Fruit fly (Drosophila melanogaster) whole organism, embryonic: ENCODE data around the gene cpx.
A peak's percentile ranks its signal among the peaks of the same experiment; 100 is the strongest.

ENCODE experiments used
- Adf1 ChIP-seq: fragments of 200-800 bp; sonication (Bioruptor generic); IDR thresholded peaks from 2 replicates; pipeline ENCODE4 v1.3.6; 2022; ENCODE audit warnings: missing biosample characterization, missing genetic modification characterization
- B-H2 ChIP-seq: fragments of 200-800 bp; sonication (Bioruptor generic); optimal IDR thresholded peaks from 2 replicates; lab custom pipeline; 2018; ENCODE audit warnings: missing biosample characterization, mild to moderate bottlenecking, missing genetic modification characterization
- Bteb2 ChIP-seq: fragments of 200-800 bp; sonication (Bioruptor generic); optimal IDR thresholded peaks from 2 replicates; lab custom pipeline; 2016; ENCODE audit warnings: missing biosample characterization, missing genetic modification characterization
- C15 ChIP-seq: fragments of 200-800 bp; sonication (Bioruptor generic); IDR thresholded peaks from 3 replicates; pipeline ENCODE4 v1.3.6; 2022; ENCODE audit warnings: missing biosample characterization, missing genetic modification characterization
- CG10565 ChIP-seq: fragments of 200-800 bp; sonication (Bioruptor generic); optimal IDR thresholded peaks from 3 replicates; lab custom pipeline; 2016; ENCODE audit warnings: missing biosample characterization, mild to moderate bottlenecking, missing genetic modification characterization
- CG12391 ChIP-seq: fragments of 200-800 bp; sonication (Bioruptor generic); optimal IDR thresholded peaks from 3 replicates; lab custom pipeline; 2018; ENCODE audit warnings: missing biosample characterization, mild to moderate bottlenecking, missing genetic modification characterization, moderate library complexity
- CG12744 ChIP-seq: fragments of 200-800 bp; sonication (Bioruptor generic); optimal IDR thresholded peaks from 2 replicates; lab custom pipeline; 2016; ENCODE audit warnings: missing biosample characterization, missing genetic modification characterization
- CG13287 ChIP-seq: fragments of 200-800 bp; sonication (Bioruptor generic); IDR thresholded peaks from 2 replicates; pipeline ENCODE4 v1.3.6; 2022; ENCODE audit warnings: missing biosample characterization, missing genetic modification characterization; ENCODE audit not compliant: partially characterized antibody
- CG14014 ChIP-seq: fragments of 200-800 bp; sonication (Bioruptor generic); IDR thresholded peaks from 2 replicates; pipeline ENCODE4 v1.3.6; 2022; ENCODE audit warnings: missing biosample characterization, missing genetic modification characterization
- CG14710 ChIP-seq: fragments of 200-800 bp; sonication (Bioruptor generic); optimal IDR thresholded peaks from 3 replicates; lab custom pipeline; 2019; ENCODE audit warnings: missing biosample characterization, mild to moderate bottlenecking, missing genetic modification characterization, moderate library complexity
- CG14860 ChIP-seq: fragments of 200-800 bp; sonication (Bioruptor generic); IDR thresholded peaks from 3 replicates; pipeline ENCODE4 v1.3.6; 2022; ENCODE audit warnings: missing biosample characterization, missing genetic modification characterization; ENCODE audit not compliant: partially characterized antibody
- CG2678 ChIP-seq: fragments of 200-800 bp; sonication (Bioruptor generic); optimal IDR thresholded peaks from 3 replicates; lab custom pipeline; 2019; ENCODE audit warnings: missing biosample characterization, mild to moderate bottlenecking, missing genetic modification characterization, moderate library complexity
- CG30020 ChIP-seq: fragments of 200-800 bp; optimal IDR thresholded peaks from 2 replicates; lab custom pipeline; 2019; ENCODE audit warnings: missing biosample characterization, mild to moderate bottlenecking, missing genetic modification characterization, moderate library complexity
- CG3065 ChIP-seq: fragments of 200-800 bp; sonication (Bioruptor generic); optimal IDR thresholded peaks from 2 replicates; lab custom pipeline; 2016; ENCODE audit warnings: missing biosample characterization, missing genetic modification characterization
- CG31224 ChIP-seq: fragments of 200-800 bp; sonication (Bioruptor generic); IDR thresholded peaks from 2 replicates; pipeline ENCODE4 v1.3.6; 2022; ENCODE audit warnings: missing biosample characterization, missing genetic modification characterization
- CG3163 ChIP-seq: fragments of 200-800 bp; sonication (Bioruptor generic); optimal IDR thresholded peaks from 3 replicates; lab custom pipeline; 2016; ENCODE audit warnings: missing biosample characterization, missing genetic modification characterization
- CG32772 ChIP-seq: fragments of 200-800 bp; sonication (Bioruptor generic); IDR thresholded peaks from 2 replicates; pipeline ENCODE4 v1.3.6; 2022; ENCODE audit warnings: missing biosample characterization, missing genetic modification characterization
- CG7928 ChIP-seq: fragments of 200-800 bp; sonication (Bioruptor generic); optimal IDR thresholded peaks from 2 replicates; lab custom pipeline; 2017; ENCODE audit warnings: missing biosample characterization, mild to moderate bottlenecking, missing genetic modification characterization
- CG8388 ChIP-seq: fragments of 200-800 bp; sonication (Bioruptor generic); optimal IDR thresholded peaks from 2 replicates; lab custom pipeline; 2019; ENCODE audit warnings: missing biosample characterization, mild to moderate bottlenecking, missing genetic modification characterization, moderate library complexity
- CG9932 ChIP-seq: fragments of 200-800 bp; sonication (Bioruptor generic); IDR thresholded peaks from 2 replicates; pipeline ENCODE4 v1.3.6; 2022; ENCODE audit warnings: missing biosample characterization, missing genetic modification characterization
- CHES-1-like ChIP-seq: fragments of 200-800 bp; sonication (Bioruptor generic); optimal IDR thresholded peaks from 2 replicates; lab custom pipeline; 2016; ENCODE audit warnings: missing biosample characterization, missing genetic modification characterization
- Camta ChIP-seq: fragments of 200-800 bp; sonication (Bioruptor generic); optimal IDR thresholded peaks from 2 replicates; lab custom pipeline; 2016; ENCODE audit warnings: missing biosample characterization, missing genetic modification characterization
- Chrac-16 ChIP-seq: fragments of 200-800 bp; sonication (Bioruptor generic); optimal IDR thresholded peaks from 3 replicates; lab custom pipeline; 2016; ENCODE audit warnings: missing biosample characterization, missing genetic modification characterization
- D19A ChIP-seq: fragments of 200-800 bp; optimal IDR thresholded peaks from 3 replicates; lab custom pipeline; 2019; ENCODE audit warnings: missing biosample characterization, mild to moderate bottlenecking, missing genetic modification characterization, moderate library complexity
- Deaf1 ChIP-seq: fragments of 200-800 bp; optimal IDR thresholded peaks from 3 replicates; lab custom pipeline; 2019; ENCODE audit warnings: missing biosample characterization, mild to moderate bottlenecking, missing genetic modification characterization, moderate library complexity
- Fer2 ChIP-seq: fragments of 200-800 bp; sonication (Bioruptor generic); optimal IDR thresholded peaks from 2 replicates; lab custom pipeline; 2018; ENCODE audit warnings: missing biosample characterization, mild to moderate bottlenecking, missing genetic modification characterization, moderate library complexity
- Gsc ChIP-seq: fragments of 200-800 bp; sonication (Bioruptor generic); IDR thresholded peaks from 2 replicates; pipeline ENCODE4 v1.3.6; 2022; ENCODE audit warnings: missing biosample characterization, missing genetic modification characterization
- HLH4C ChIP-seq: fragments of 200-800 bp; sonication (Bioruptor generic); IDR thresholded peaks from 3 replicates; pipeline ENCODE4 v1.3.6; 2022; ENCODE audit warnings: missing biosample characterization, missing genetic modification characterization; ENCODE audit not compliant: partially characterized antibody
- HLH54F ChIP-seq: fragments of 200-800 bp; sonication (Bioruptor generic); optimal IDR thresholded peaks from 3 replicates; lab custom pipeline; 2016; ENCODE audit warnings: missing biosample characterization, missing genetic modification characterization
- HLHmδ ChIP-seq: fragments of 200-800 bp; sonication (Bioruptor generic); optimal IDR thresholded peaks from 2 replicates; lab custom pipeline; 2018; ENCODE audit warnings: missing biosample characterization, mild to moderate bottlenecking, missing genetic modification characterization, moderate library complexity
- HmgZ ChIP-seq: fragments of 200-800 bp; sonication (Bioruptor generic); optimal IDR thresholded peaks from 2 replicates; lab custom pipeline; 2018; ENCODE audit warnings: missing biosample characterization, mild to moderate bottlenecking, missing genetic modification characterization
- Hr78 ChIP-seq, 2 experiments: fragments of 200-800 bp in 1 of 2; fragments of >200 bp in 1 of 2; sonication (Bioruptor generic) in 1 of 2; optimal IDR thresholded peaks; 2 replicates each; lab custom pipeline; 2017 to 2019; ENCODE audit warnings: missing biosample characterization in 2 of 2, missing genetic modification characterization in 2 of 2, mild to moderate bottlenecking in 1 of 2, moderate library complexity in 1 of 2
- Med ChIP-seq: fragments of 200-800 bp; sonication (Bioruptor generic); peaks from one replicate; lab custom pipeline; 2016; ENCODE audit warnings: missing biosample characterization, missing genetic modification characterization, mild to moderate bottlenecking, inconsistent platforms, moderate library complexity
- NC2α ChIP-seq: fragments of 200-800 bp; sonication (Bioruptor generic); optimal IDR thresholded peaks from 2 replicates; lab custom pipeline; 2016; ENCODE audit warnings: missing biosample characterization, missing genetic modification characterization
- Sry-δ ChIP-seq: fragments of 200-800 bp; sonication (Bioruptor generic); optimal IDR thresholded peaks from 2 replicates; lab custom pipeline; 2016; ENCODE audit warnings: missing biosample characterization, missing genetic modification characterization
- Taf1 ChIP-seq: fragments of 200-800 bp; sonication (Bioruptor generic); IDR thresholded peaks from 2 replicates; pipeline ENCODE4 v1.3.6; 2022; ENCODE audit warnings: missing biosample characterization, missing genetic modification characterization
- Trl ChIP-seq, 3 experiments: fragments of >200 bp in 2 of 3; fragments of 200-800 bp in 1 of 3; sonication (Bioruptor generic) in 1 of 3; optimal IDR thresholded peaks; 2 replicates in 1 of 3; 3 replicates in 2 of 3; lab custom pipeline; 2016 to 2017; ENCODE audit warnings: missing biosample characterization in 1 of 3, missing genetic modification characterization in 1 of 3
- ato ChIP-seq: fragments of 200-800 bp; sonication (Bioruptor generic); IDR thresholded peaks from 2 replicates; pipeline ENCODE4 v1.3.6; 2022; ENCODE audit warnings: missing biosample characterization, missing genetic modification characterization; ENCODE audit not compliant: partially characterized antibody
- bowl ChIP-seq: fragments of 200-800 bp; sonication (Bioruptor generic); IDR thresholded peaks from 2 replicates; pipeline ENCODE4 v1.3.6; 2022; ENCODE audit warnings: missing biosample characterization, missing genetic modification characterization
- ci ChIP-seq: fragments of 200-800 bp; sonication (Bioruptor generic); IDR thresholded peaks from 3 replicates; pipeline ENCODE4 v1.3.6; 2022; ENCODE audit warnings: missing biosample characterization, missing genetic modification characterization
- danr ChIP-seq: fragments of 200-800 bp; sonication (Bioruptor generic); IDR thresholded peaks from 2 replicates; pipeline ENCODE4 v1.3.6; 2022; ENCODE audit warnings: missing biosample characterization, missing genetic modification characterization
- dysf ChIP-seq: fragments of 200-800 bp; sonication (Bioruptor generic); IDR thresholded peaks from 3 replicates; pipeline ENCODE4 v1.3.6; 2022; ENCODE audit warnings: missing biosample characterization, missing genetic modification characterization
- ewg ChIP-seq: fragments of 200-800 bp; sonication (Bioruptor generic); optimal IDR thresholded peaks from 3 replicates; lab custom pipeline; 2017; ENCODE audit warnings: mild to moderate bottlenecking, missing biosample characterization, missing genetic modification reagents, missing genetic modification characterization
- fru ChIP-seq: fragments of >200 bp; optimal IDR thresholded peaks from 2 replicates; lab custom pipeline; 2017
- ftz-f1 ChIP-seq: fragments of 200-800 bp; sonication (Bioruptor generic); optimal IDR thresholded peaks from 2 replicates; lab custom pipeline; 2016; ENCODE audit warnings: missing biosample characterization, missing genetic modification characterization
- gsb ChIP-seq: fragments of 200-800 bp; sonication (Bioruptor generic); IDR thresholded peaks from 2 replicates; pipeline ENCODE4 v1.3.6; 2022; ENCODE audit warnings: missing biosample characterization, missing genetic modification characterization
- lbe ChIP-seq: fragments of 200-800 bp; sonication (Bioruptor generic); optimal IDR thresholded peaks from 2 replicates; lab custom pipeline; 2016; ENCODE audit warnings: missing biosample characterization, mild to moderate bottlenecking, missing genetic modification characterization
- nmo ChIP-seq: fragments of 200-800 bp; sonication (Bioruptor generic); optimal IDR thresholded peaks from 2 replicates; lab custom pipeline; 2018; ENCODE audit warnings: missing biosample characterization, mild to moderate bottlenecking, missing genetic modification characterization, moderate library complexity
- ro ChIP-seq: fragments of 200-800 bp; sonication (Bioruptor generic); IDR thresholded peaks from 2 replicates; pipeline ENCODE4 v1.3.6; 2022; ENCODE audit warnings: missing biosample characterization, missing genetic modification characterization
- sens ChIP-seq: fragments of 200-800 bp; sonication (Bioruptor generic); peaks from one replicate; lab custom pipeline; 2016; ENCODE audit warnings: missing biosample characterization, missing genetic modification characterization
- tin ChIP-seq: fragments of 200-800 bp; sonication (Bioruptor generic); optimal IDR thresholded peaks from 3 replicates; lab custom pipeline; 2016; ENCODE audit warnings: missing biosample characterization, missing genetic modification characterization

The cpx gene

dm6 chr3R:4236534-4236933 lies 43.5 kb upstream of the cpx start (continued):
- TF ChIP-seq CG14860 (GFP tag; lab: Robert Waterston, UW) (no peak), ato (GFP tag; lab: Robert Waterston, UW) (no peak), CG14710 (tag; lab: Kevin White, UChicago) (no peak), Taf1 (no peak), bowl (GFP tag; lab: Robert Waterston, UW) (no peak), HLHmδ (GFP tag; lab: Kevin White, UChicago) (no peak), D19A (tag; lab: Kevin White, UChicago) (no peak), lbe (peak; percentile 6), Camta (no peak), CG32772 (GFP tag; lab: Robert Waterston, UW) (no peak), HmgZ (no peak), CG3163 (GFP tag; lab: Kevin White, UChicago) (peak; percentile 76), Deaf1 (tag; lab: Kevin White, UChicago) (peak; percentile 10), Trl (optimal IDR thresholded peaks at IDR 0.05; lab: Kevin White, UChicago) (peak in 1 of 2 experiments; percentile 5), Trl (GFP tag; optimal IDR thresholded peaks at IDR 0.05; lab: Kevin White, UChicago) (no peak)

dm6 chr3R:4241776-4242175 lies 38.2 kb upstream of the cpx start:
- no peak for TF ChIP-seq Chrac-16 (GFP tag; lab: Kevin White, UChicago)
- TF ChIP-seq Fer2 (tag; lab: Kevin White, UChicago), result no peak
- peak; percentile 23 for TF ChIP-seq ftz-f1 (GFP tag; lab: Kevin White, UChicago)
- no peak for TF ChIP-seq CG9932
- no peak for TF ChIP-seq CG7928 (GFP tag; lab: Kevin White, UChicago)
- no peak for TF ChIP-seq Adf1 (GFP tag; lab: Robert Waterston, UW)
- no peak for TF ChIP-seq CHES-1-like (GFP tag; lab: Kevin White, UChicago)
- TF ChIP-seq fru (lab: Kevin White, UChicago), result no peak
- TF ChIP-seq CG14014 (GFP tag; lab: Robert Waterston, UW), result 0 out of 2 replicates have a peak, but pooled peaks have one; percentile 18
- TF ChIP-seq CG31224 (GFP tag; lab: Robert Waterston, UW), result no peak
- no peak for TF ChIP-seq Bteb2 (GFP tag; lab: Kevin White, UChicago)
- no peak for TF ChIP-seq CG10565
- no peak for TF ChIP-seq B-H2 (GFP tag; lab: Kevin White, UChicago)
- no peak for TF ChIP-seq CG8388 (GFP tag; lab: Kevin White, UChicago)
- no peak for TF ChIP-seq dysf
- no peak for TF ChIP-seq tin (GFP tag; lab: Kevin White, UChicago)
- no peak for TF ChIP-seq C15 (GFP tag; lab: Robert Waterston, UW)
- TF ChIP-seq CG12391, result no peak
- TF ChIP-seq Sry-δ (GFP tag; lab: Kevin White, UChicago), result no peak
- TF ChIP-seq sens (GFP tag; lab: Kevin White, UChicago), result peak; percentile 8
- TF ChIP-seq ewg (GFP tag; lab: Kevin White, UChicago), result no peak
- no peak for TF ChIP-seq CG2678 (tag; lab: Kevin White, UChicago)
- peak in 1 of 2 experiments; percentile 78 for TF ChIP-seq Hr78 (GFP tag; optimal IDR thresholded peaks at IDR 0.05; lab: Kevin White, UChicago)
- TF ChIP-seq ro (GFP tag; lab: Robert Waterston, UW), result no peak
- no peak for TF ChIP-seq danr (GFP tag; lab: Robert Waterston, UW)
- no peak for TF ChIP-seq CG13287 (GFP tag; lab: Robert Waterston, UW)
- no peak for TF ChIP-seq Gsc
- no peak for TF ChIP-seq ci (GFP tag; lab: Robert Waterston, UW)
- TF ChIP-seq nmo, result no peak
- TF ChIP-seq CG12744 (GFP tag; lab: Kevin White, UChicago), result no peak
- TF ChIP-seq gsb (GFP tag; lab: Robert Waterston, UW), result no peak
- TF ChIP-seq Med (GFP tag; lab: Kevin White, UChicago), result peak; percentile 55
- no peak for TF ChIP-seq CG30020 (tag; lab: Kevin White, UChicago)
- TF ChIP-seq CG3065 (GFP tag; lab: Kevin White, UChicago), result no peak
- TF ChIP-seq HLH4C, result no peak
- TF ChIP-seq NC2α (GFP tag; lab: Kevin White, UChicago), result no peak
- no peak for TF ChIP-seq HLH54F (GFP tag; lab: Kevin White, UChicago)
- TF ChIP-seq lbe, result no peak
